Worm (Caenorhabditis elegans): ENCODE results near the gene nas-39.
A peak's percentile ranks its signal among the peaks of the same experiment; 100 is the strongest.

nas-39 gene

ce11 chrX:16456659-16457058, at the start of gene nas-39:
nas-39 (plus strand) TSS chrX:16456927.
- TF ChIP-seq ceh-24 (tag; optimal IDR thresholded peaks at IDR 0.05) (no peak), elt-2 (tag; optimal IDR thresholded peaks at IDR 0.05) (peak; percentile 74)

ce11 chrX:16409220-16409619, 47.5 kb upstream of the nas-39 start:
- TF ChIP-seq F13H6.1 (tag; optimal IDR thresholded peaks at IDR 0.05) (no peak), gmeb-2 (tag; optimal IDR thresholded peaks at IDR 0.05) (no peak), rnt-1 (tag; optimal IDR thresholded peaks at IDR 0.05) (no peak), madf-2 (tag; optimal IDR thresholded peaks at IDR 0.05) (no peak), unc-42 (tag; optimal IDR thresholded peaks at IDR 0.05) (no peak), ceh-45 (GFP tag; IDR thresholded peaks at IDR 0.05) (no peak), ceh-30 (tag; optimal IDR thresholded peaks at IDR 0.05) (no peak), ceh-2 (tag; optimal IDR thresholded peaks at IDR 0.05) (no peak), unc-86 (tag; optimal IDR thresholded peaks at IDR 0.05) (no peak), ztf-16 (tag; optimal IDR thresholded peaks at IDR 0.05) (no peak), tbx-7 (tag; optimal IDR thresholded peaks at IDR 0.05) (no peak), hlh-15 (tag; optimal IDR thresholded peaks at IDR 0.05) (no peak), C08G9.2 (tag; optimal IDR thresholded peaks at IDR 0.05) (no peak), K02D7.2 (tag; optimal IDR thresholded peaks at IDR 0.05) (no peak), fkh-10 (GFP tag; optimal IDR thresholded peaks at IDR 0.05) (no peak), ceh-22 (tag; optimal IDR thresholded peaks at IDR 0.05) (no peak), dve-1 (tag; optimal IDR thresholded peaks at IDR 0.05) (no peak), C38D4.7 (GFP tag; optimal IDR thresholded peaks at IDR 0.05) (no peak), hlh-6 (tag; optimal IDR thresholded peaks at IDR 0.05) (no peak)

- TF ChIP-seq ceh-9 (tag; optimal IDR thresholded peaks at IDR 0.05) (no peak), pag-3 (tag; optimal IDR thresholded peaks at IDR 0.05; ENCODE audit: borderline replicate concordance) (no peak), ref-2 (tag; optimal IDR thresholded peaks at IDR 0.05) (no peak), syd-9 (tag; optimal IDR thresholded peaks at IDR 0.05) (no peak), hlh-30 (tag; optimal IDR thresholded peaks at IDR 0.05; ENCODE audit: insufficient read depth) (no peak), ets-4 (tag; optimal IDR thresholded peaks at IDR 0.05) (no peak), nhr-11 (tag; optimal IDR thresholded peaks at IDR 0.05) (no peak), elt-4 (tag; optimal IDR thresholded peaks at IDR 0.05) (no peak), ceh-31 (tag; optimal IDR thresholded peaks at IDR 0.05) (no peak), odd-2 (tag; optimal IDR thresholded peaks at IDR 0.05) (no peak), ceh-45 (GFP tag; IDR thresholded peaks at IDR 0.05) (no peak), ceh-18 (tag; optimal IDR thresholded peaks at IDR 0.05) (no peak)
These were observed 44.7 kb upstream of the nas-39 start for ce11 chrX:16411985-16412384.

ce11 chrX:16413208-16413995, 43.3 kb upstream of the nas-39 start:
- TF ChIP-seq hlh-13 (GFP tag; optimal IDR thresholded peaks at IDR 0.05) = no peak
- peak; percentile 53 for TF ChIP-seq elt-2 (tag; optimal IDR thresholded peaks at IDR 0.05)

- TF ChIP-seq dmd-4 (tag; optimal IDR thresholded peaks at IDR 0.05; ENCODE audit: borderline replicate concordance) = no peak
- TF ChIP-seq sdc-2 (tag; optimal IDR thresholded peaks at IDR 0.05) = peak; percentile 25
- TF ChIP-seq ref-2 (tag; optimal IDR thresholded peaks at IDR 0.05) = peak; percentile 27
These were observed 42.2 kb upstream of the nas-39 start for ce11 chrX:16414572-16414971.
